Fruit fly (Drosophila melanogaster) whole organism, prepupa: ENCODE results near the gene Tg.

ENCODE experiments used
- CG10631 ChIP-seq: fragments of 200-800 bp; sonication (Bioruptor generic); optimal IDR thresholded peaks from 2 replicates; lab custom pipeline; 2016; ENCODE audit warnings: missing biosample characterization, missing genetic modification characterization
- CG31627 ChIP-seq: fragments of 200-800 bp; sonication (Bioruptor generic); optimal IDR thresholded peaks from 3 replicates; lab custom pipeline; 2016; ENCODE audit warnings: missing biosample characterization, missing genetic modification characterization
- CG34406 ChIP-seq: fragments of 200-800 bp; sonication (Bioruptor generic); optimal IDR thresholded peaks from 3 replicates; lab custom pipeline; 2016; ENCODE audit warnings: missing biosample characterization, missing genetic modification characterization

- TF ChIP-seq CG10631 (no peak), CG34406 (peak; percentile 45), CG31627 (GFP tag; lab: Kevin White, UChicago) (peak; percentile 86)
Observed at dm6 chr2L:7991951-7992350, 19.3 kb upstream of the Tg start.
